Worm (Caenorhabditis elegans): ENCODE measurements around the gene col-111.
A peak's percentile ranks its signal among the peaks of the same experiment; 100 is the strongest.

Gene col-111

DNA sequence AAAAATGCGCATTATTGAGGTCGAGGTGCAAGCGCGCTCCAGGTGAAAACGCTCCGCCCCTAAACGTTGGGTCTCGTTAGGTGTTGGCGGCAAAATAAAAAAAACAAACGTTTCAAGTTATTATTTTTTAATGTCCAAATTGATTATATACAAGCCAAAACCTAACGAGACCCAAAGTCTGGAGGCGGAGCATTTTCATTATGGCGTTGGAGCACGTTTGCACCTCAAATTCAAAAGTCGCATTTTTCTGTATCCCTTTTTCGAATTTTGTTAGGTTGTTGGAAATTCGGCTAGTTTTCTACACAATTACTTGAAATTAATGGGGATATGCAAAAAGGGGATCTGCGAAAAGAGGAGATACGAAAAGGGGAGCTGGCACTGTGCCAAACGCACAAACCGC is at the start of gene col-111:
Gene col-111, minus strand, starts transcription at position 101 of the 400 bp plus-strand sequence.
- no peak for TF ChIP-seq isw-1 (GFP tag; IDR thresholded peaks at IDR 0.05)
- no peak for TF ChIP-seq efl-1 (optimal IDR thresholded peaks at IDR 0.05)
- peak in 1 of 2 experiments; percentile 55 for TF ChIP-seq efl-1 (GFP tag; optimal IDR thresholded peaks at IDR 0.05 in 1 of 2)

DNA sequence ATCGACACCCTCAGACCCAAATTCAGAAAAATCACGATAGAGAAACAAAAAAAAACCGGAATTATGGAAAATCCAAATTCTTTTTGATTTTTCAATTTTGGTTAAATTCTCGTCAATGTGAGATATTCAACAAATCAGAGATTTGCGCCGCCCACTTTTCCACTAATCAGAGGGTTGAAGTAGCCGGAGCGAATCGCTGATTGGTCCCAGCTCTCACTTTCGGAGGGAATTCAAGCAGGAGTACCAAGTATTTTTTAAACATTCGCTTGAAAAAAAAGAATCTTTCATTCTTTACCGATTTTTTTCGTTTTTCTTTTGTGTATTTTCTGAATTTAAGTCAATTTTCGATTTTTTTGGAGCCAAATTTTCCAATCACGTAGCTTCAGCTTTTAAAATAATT is 48.1 kb upstream of the col-111 start:
- TF ChIP-seq nhr-237 (tag; optimal IDR thresholded peaks at IDR 0.05): no peak
- no peak for TF ChIP-seq sox-4 (tag; optimal IDR thresholded peaks at IDR 0.05)
- no peak for TF ChIP-seq sptf-1 (tag; optimal IDR thresholded peaks at IDR 0.05)
- no peak for TF ChIP-seq Y116A8C.19 (tag; optimal IDR thresholded peaks at IDR 0.05; ENCODE audit: borderline replicate concordance)
- no peak for TF ChIP-seq hlh-4 (tag; optimal IDR thresholded peaks at IDR 0.05)
- TF ChIP-seq swsn-7 (tag; optimal IDR thresholded peaks at IDR 0.05): no peak
- TF ChIP-seq nhr-12 (tag; optimal IDR thresholded peaks at IDR 0.05): no peak
- no peak for TF ChIP-seq nhr-71 (tag; optimal IDR thresholded peaks at IDR 0.05)
- TF ChIP-seq mep-1 (tag; optimal IDR thresholded peaks at IDR 0.05): no peak
- TF ChIP-seq unc-98 (GFP tag; IDR thresholded peaks at IDR 0.05): no peak
- no peak for TF ChIP-seq nhr-76 (tag; optimal IDR thresholded peaks at IDR 0.05)
- no peak for TF ChIP-seq hlh-17 (GFP tag; optimal IDR thresholded peaks at IDR 0.05; ENCODE audit: borderline replicate concordance)
- no peak for TF ChIP-seq lin-35 (GFP tag; optimal IDR thresholded peaks at IDR 0.05)
- TF ChIP-seq lir-3 (tag; optimal IDR thresholded peaks at IDR 0.05; ENCODE audit: poor library complexity): no peak
- no peak for TF ChIP-seq ztf-4 (tag; optimal IDR thresholded peaks at IDR 0.05)

DNA sequence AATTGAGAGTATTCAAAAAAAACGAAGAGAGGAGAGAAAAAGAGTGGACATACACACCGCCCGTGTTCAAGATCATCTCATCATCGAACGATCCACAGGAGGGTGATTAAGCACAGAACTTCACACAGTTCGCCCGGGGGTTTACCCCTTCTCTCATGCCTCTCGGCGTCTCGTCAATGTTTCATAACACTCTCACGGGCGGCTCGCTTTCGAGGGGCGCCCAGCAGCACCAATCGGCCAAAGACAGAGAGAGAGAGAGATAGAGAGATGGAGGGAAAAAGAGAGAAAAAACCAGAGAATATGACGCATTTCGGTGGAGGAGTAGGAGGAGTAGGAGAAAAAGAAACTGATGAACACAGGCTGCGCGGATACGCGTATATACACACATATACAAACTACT is 47.4 kb upstream of the col-111 start:
- TF ChIP-seq lin-35 (GFP tag; optimal IDR thresholded peaks at IDR 0.05) (peak; percentile 58 to 59), jun-1 (tag; optimal IDR thresholded peaks at IDR 0.05) (peak; percentile 28), zip-4 (GFP tag; optimal IDR thresholded peaks at IDR 0.05) (peak; percentile 12), C16A3.4 (tag; optimal IDR thresholded peaks at IDR 0.05) (peak; percentile 41), elt-2 (tag; optimal IDR thresholded peaks at IDR 0.05) (peak; percentile 3), snu-23 (GFP tag; optimal IDR thresholded peaks at IDR 0.05) (peak; percentile 75), nhr-47 (tag; optimal IDR thresholded peaks at IDR 0.05) (peak; percentile 64), lin-15B (tag; optimal IDR thresholded peaks at IDR 0.05) (peak; percentile 47), ama-1 (optimal IDR thresholded peaks at IDR 0.05) (no peak), swsn-7 (tag; optimal IDR thresholded peaks at IDR 0.05) (peak; percentile 56), efl-1 (optimal IDR thresholded peaks at IDR 0.05) (peak; percentile 47 to 59), efl-1 (GFP tag; optimal IDR thresholded peaks at IDR 0.05 in 1 of 2) (peak in 1 of 2 experiments; percentile 37), fkh-8 (tag; optimal IDR thresholded peaks at IDR 0.05) (peak; percentile 59), nhr-237 (tag; optimal IDR thresholded peaks at IDR 0.05) (peak; percentile 29), dsc-1 (tag; optimal IDR thresholded peaks at IDR 0.05) (peak; percentile 21), tbx-2 (tag; optimal IDR thresholded peaks at IDR 0.05) (peak; percentile 61), mep-1 (tag; optimal IDR thresholded peaks at IDR 0.05) (peak; percentile 56), rnt-1 (tag; optimal IDR thresholded peaks at IDR 0.05) (peak; percentile 81), nhr-90 (tag; optimal IDR thresholded peaks at IDR 0.05; ENCODE audit: poor library complexity) (peak; percentile 34), mdl-1 (tag; optimal IDR thresholded peaks at IDR 0.05) (peak in 1 of 2 experiments; percentile 42), nhr-77 (tag; optimal IDR thresholded peaks at IDR 0.05) (peak; percentile 57), lsy-2 (tag; optimal IDR thresholded peaks at IDR 0.05) (peak; percentile 42 to 72), ztf-4 (tag; optimal IDR thresholded peaks at IDR 0.05) (no peak), F16B12.6 (tag; optimal IDR thresholded peaks at IDR 0.05) (peak; percentile 43), xbp-1 (tag; optimal IDR thresholded peaks at IDR 0.05) (peak; percentile 48), mab-9 (GFP tag; IDR thresholded peaks at IDR 0.05) (no peak), hlh-17 (GFP tag; optimal IDR thresholded peaks at IDR 0.05; ENCODE audit: borderline replicate concordance) (no peak), dpl-1 (GFP tag; optimal IDR thresholded peaks at IDR 0.05) (peak; percentile 14 to 41 (median 39)), nhr-19 (GFP tag; conservative IDR thresholded peaks at IDR 0.05) (peak; percentile 54), pag-3 (tag; optimal IDR thresholded peaks at IDR 0.05; ENCODE audit: borderline replicate concordance, insufficient read depth) (no peak), nhr-20 (tag; optimal IDR thresholded peaks at IDR 0.05) (peak; percentile 76), ceh-82 (tag; optimal IDR thresholded peaks at IDR 0.05) (peak; percentile 33 to 54 (median 37)), unc-130 (tag; optimal IDR thresholded peaks at IDR 0.05) (peak; percentile 31), fos-1 (tag; optimal IDR thresholded peaks at IDR 0.05) (peak; percentile 24), sptf-1 (tag; optimal IDR thresholded peaks at IDR 0.05) (no peak), lin-14 (GFP tag; optimal IDR thresholded peaks at IDR 0.05) (peak; percentile 94), blmp-1 (tag; optimal IDR thresholded peaks at IDR 0.05) (no peak), ceh-88 (GFP tag; IDR thresholded peaks at IDR 0.05) (no peak), skn-1 (tag; optimal IDR thresholded peaks at IDR 0.05) (peak; percentile 83), hlh-4 (tag; optimal IDR thresholded peaks at IDR 0.05) (no peak), nhr-71 (tag; optimal IDR thresholded peaks at IDR 0.05) (peak; percentile 75)

Measured in whole organism, L1 larva.